Worm (Caenorhabditis elegans) whole organism, L2 larva: ENCODE results near the gene F22F7.4.
"Not testable (repeated sequence)": the region's sequence is repeated elsewhere in the genome, so short reads cannot be mapped to it uniquely, and the experiment has no call there.

Experiments
- ZK546.5 ChIP-seq: sonication (generic microtip); optimal IDR thresholded peaks from 2 replicates; lab custom pipeline; 2017; ENCODE audit warnings: missing biosample characterization, missing genetic modification characterization
- alr-1 ChIP-seq: fragments of 150-350 bp; optimal IDR thresholded peaks from 2 replicates; lab custom pipeline; 2014; ENCODE audit warnings: missing biosample characterization, missing genetic modification characterization
- ama-1 ChIP-seq: fragments of 150-350 bp; optimal IDR thresholded peaks from 2 replicates; lab custom pipeline; 2018; ENCODE audit warnings: inconsistent platforms
- ceh-16 ChIP-seq: fragments of 150-350 bp; optimal IDR thresholded peaks from 2 replicates; lab custom pipeline; 2014; ENCODE audit warnings: missing biosample characterization, missing genetic modification characterization
- elt-3 ChIP-seq: sonication (generic microtip); optimal IDR thresholded peaks from 2 replicates; lab custom pipeline; 2017; ENCODE audit warnings: missing biosample characterization, missing genetic modification characterization
- fos-1 ChIP-seq: fragments of 150-350 bp; optimal IDR thresholded peaks from 2 replicates; lab custom pipeline; 2014; ENCODE audit warnings: missing biosample characterization, missing genetic modification characterization
- lin-11 ChIP-seq: fragments of 150-350 bp; sonication (generic microtip); optimal IDR thresholded peaks from 2 replicates; lab custom pipeline; 2014; ENCODE audit warnings: missing biosample characterization, missing genetic modification characterization, inconsistent platforms, mixed read lengths
- nhr-11 ChIP-seq: fragments of 150-350 bp; optimal IDR thresholded peaks from 2 replicates; lab custom pipeline; 2014; ENCODE audit warnings: missing biosample characterization, missing genetic modification characterization
- nhr-12 ChIP-seq: fragments of 150-350 bp; optimal IDR thresholded peaks from 2 replicates; lab custom pipeline; 2014; ENCODE audit warnings: missing biosample characterization, missing genetic modification characterization
- nhr-23 ChIP-seq: fragments of 150-350 bp; optimal IDR thresholded peaks from 2 replicates; lab custom pipeline; 2014; ENCODE audit warnings: missing biosample characterization, missing genetic modification reagents, missing genetic modification characterization
- nhr-237 ChIP-seq: fragments of 150-350 bp; optimal IDR thresholded peaks from 2 replicates; lab custom pipeline; 2014; ENCODE audit warnings: missing biosample characterization, missing genetic modification characterization
- unc-62 ChIP-seq: fragments of 150-350 bp; optimal IDR thresholded peaks from 2 replicates; lab custom pipeline; 2014; ENCODE audit warnings: missing biosample characterization, missing genetic modification reagents, missing genetic modification characterization
- zag-1 ChIP-seq: fragments of 150-350 bp; optimal IDR thresholded peaks from 2 replicates; lab custom pipeline; 2014; ENCODE audit warnings: missing biosample characterization, missing genetic modification characterization
- ztf-11 ChIP-seq: sonication (generic microtip); optimal IDR thresholded peaks from 2 replicates; lab custom pipeline; 2017; ENCODE audit warnings: missing biosample characterization, missing genetic modification characterization

DNA sequence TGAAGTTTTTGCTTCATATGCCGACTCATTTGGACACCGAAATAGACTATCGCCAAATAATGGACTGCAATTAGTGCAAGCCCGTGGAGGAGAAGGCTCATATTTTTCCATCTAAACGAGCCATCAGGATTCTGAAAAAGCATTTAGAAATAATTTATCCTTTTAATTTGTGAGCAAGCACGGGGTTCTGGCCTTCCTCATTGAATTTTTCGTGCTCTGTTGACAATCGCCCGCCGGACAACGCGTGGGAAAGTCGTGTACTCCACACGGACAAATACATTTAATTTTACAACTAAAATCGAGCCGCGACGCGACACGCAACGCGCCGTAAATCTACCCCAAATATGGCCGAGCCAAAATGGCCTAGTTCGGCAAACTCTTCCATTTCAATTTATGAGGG lies 38.5 kb upstream of the F22F7.4 start, which contains the start of gene F22F7.12:
- not testable (repeated sequence) for TF ChIP-seq ztf-11; nhr-23 (tag; lab: Kevin White, UChicago); ceh-16 (tag; lab: Kevin White, UChicago); nhr-12 (tag; lab: Kevin White, UChicago); nhr-237 (tag; lab: Kevin White, UChicago); zag-1 (tag; lab: Kevin White, UChicago); fos-1; ama-1 (lab: Kevin White, UChicago); elt-3 (tag; lab: Kevin White, UChicago); nhr-11; lin-11 (tag; lab: Kevin White, UChicago); unc-62 (GFP tag; lab: Kevin White, UChicago); alr-1; ZK546.5
